Fruit fly (Drosophila melanogaster) S2 (cell line): ENCODE measurements around the gene Uggt.

Source experiments
- CG8478 ChIP-seq: fragments of >200 bp; optimal IDR thresholded peaks from 2 replicates; lab custom pipeline; 2018
- CTCF ChIP-seq, 2 experiments: fragments of >200 bp; optimal IDR thresholded peaks; 2 replicates each; lab custom pipeline; 2018

DNA sequence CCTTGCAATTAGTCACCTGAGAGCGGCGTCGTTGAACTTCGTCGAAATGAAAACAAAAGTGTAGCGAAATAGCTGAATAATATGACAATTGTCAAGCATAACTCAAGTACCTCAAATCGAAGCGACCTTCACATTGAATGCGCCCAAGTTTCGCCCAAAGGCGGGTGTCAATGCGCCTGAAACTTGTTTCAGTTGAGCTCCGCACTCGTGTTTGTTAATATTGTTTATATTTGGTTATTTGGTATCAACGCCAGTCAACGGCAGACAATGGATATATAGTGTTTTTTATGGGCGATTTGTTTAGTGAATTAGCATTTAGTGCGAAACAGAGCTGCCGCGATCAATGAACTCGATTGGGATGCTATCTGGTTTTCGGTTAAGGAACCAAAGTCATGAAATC, 10.7 kb upstream of the Uggt start:
- TF ChIP-seq CTCF (optimal IDR thresholded peaks at IDR 0.05; lab: Kevin White, UChicago): no peak
- TF ChIP-seq CG8478 (lab: Kevin White, UChicago): no peak
